Fruit fly (Drosophila melanogaster): ENCODE measurements around the gene CG7059.

CG7059 gene

dm6 chr3R:22395409-22396178, 6.0 kb downstream of the CG7059 start (continued):
- TF ChIP-seq Trl (optimal IDR thresholded peaks at IDR 0.05) (no peak), Trl (GFP tag; optimal IDR thresholded peaks at IDR 0.05) (no peak), bsh (GFP tag; optimal IDR thresholded peaks at IDR 0.05) (peak in 1 of 2 experiments; percentile 14), CG8290 (GFP tag; optimal IDR thresholded peaks at IDR 0.05) (no peak), CG8290 (tag; optimal IDR thresholded peaks at IDR 0.05) (peak in 1 of 2 experiments; percentile 7), klu (GFP tag; IDR thresholded peaks at IDR 0.05) (no peak), Nf-YB (GFP tag; optimal IDR thresholded peaks at IDR 0.05) (no peak), CG11247 (GFP tag; IDR thresholded peaks at IDR 0.05) (no peak), CG3838 (GFP tag; optimal IDR thresholded peaks at IDR 0.05) (no peak), CG1603 (tag; optimal IDR thresholded peaks at IDR 0.05) (peak; percentile 6), CG2129 (GFP tag; IDR thresholded peaks at IDR 0.05; ENCODE audit: partially characterized antibody) (no peak), fd64A (GFP tag; optimal IDR thresholded peaks at IDR 0.05) (no peak), CG2116 (GFP tag; optimal IDR thresholded peaks at IDR 0.05) (no peak), Xrp1 (GFP tag; IDR thresholded peaks at IDR 0.05) (0 out of 2 replicates have a peak, but pooled peaks have one; percentile 15), CG5953 (GFP tag; IDR thresholded peaks at IDR 0.05) (no peak), Sox102F (GFP tag; optimal IDR thresholded peaks at IDR 0.05) (peak; percentile 2), odd (GFP tag; optimal IDR thresholded peaks at IDR 0.05) (no peak), hth (optimal IDR thresholded peaks at IDR 0.05) (no peak), crc (GFP tag; optimal IDR thresholded peaks at IDR 0.05) (no peak), Doc3 (GFP tag; IDR thresholded peaks at IDR 0.05; ENCODE audit: partially characterized antibody) (no peak), HLH3B (GFP tag; IDR thresholded peaks at IDR 0.05) (no peak), CG17361 (GFP tag; IDR thresholded peaks at IDR 0.05) (no peak), ERR (GFP tag; optimal IDR thresholded peaks at IDR 0.05) (no peak), CG9215 (GFP tag; IDR thresholded peaks at IDR 0.05) (no peak), CG12299 (tag; optimal IDR thresholded peaks at IDR 0.05) (no peak), CG4424 (GFP tag; optimal IDR thresholded peaks at IDR 0.05) (no peak), sens (GFP tag) (no peak), hbn (GFP tag; IDR thresholded peaks at IDR 0.05; ENCODE audit: partially characterized antibody) (no peak), CG18764 (GFP tag; optimal IDR thresholded peaks at IDR 0.05) (no peak), CG12391 (tag; optimal IDR thresholded peaks at IDR 0.05) (peak; percentile 0), CG18599 (GFP tag; optimal IDR thresholded peaks at IDR 0.05) (no peak), CG9817 (tag; optimal IDR thresholded peaks at IDR 0.05) (no peak), row (GFP tag; IDR thresholded peaks at IDR 0.05) (peak; percentile 36; the same call in 2 of the 3 replicates), croc (GFP tag; conservative IDR thresholded peaks at IDR 0.05) (no peak), Lhr (GFP tag; optimal IDR thresholded peaks at IDR 0.05) (no peak), tup (GFP tag; optimal IDR thresholded peaks at IDR 0.05) (no peak)

- TF ChIP-seq crol (GFP tag; IDR thresholded peaks at IDR 0.05): no peak
- no peak for TF ChIP-seq br (optimal IDR thresholded peaks at IDR 0.05)
- TF ChIP-seq exex (tag; optimal IDR thresholded peaks at IDR 0.05): peak; percentile 88
- no peak for TF ChIP-seq CoRest (tag; optimal IDR thresholded peaks at IDR 0.05)
- no peak for TF ChIP-seq Poxn (GFP tag; IDR thresholded peaks at IDR 0.05)
- TF ChIP-seq fd64A (GFP tag; optimal IDR thresholded peaks at IDR 0.05): no peak
- TF ChIP-seq CG15073 (GFP tag; optimal IDR thresholded peaks at IDR 0.05): no peak
- no peak for TF ChIP-seq ase (GFP tag; IDR thresholded peaks at IDR 0.05)
- no peak for TF ChIP-seq CG9437 (GFP tag; optimal IDR thresholded peaks at IDR 0.05)
- no peak for TF ChIP-seq p53 (GFP tag; optimal IDR thresholded peaks at IDR 0.05)
- no peak for TF ChIP-seq pita (GFP tag; optimal IDR thresholded peaks at IDR 0.05)
- TF ChIP-seq YL-1 (GFP tag; optimal IDR thresholded peaks at IDR 0.05): no peak
- no peak for TF ChIP-seq prd (optimal IDR thresholded peaks at IDR 0.05)
- no peak for TF ChIP-seq prd (GFP tag; IDR thresholded peaks at IDR 0.05)
- no peak for TF ChIP-seq Elba2 (GFP tag; optimal IDR thresholded peaks at IDR 0.05)
- no peak for TF ChIP-seq crp (GFP tag; optimal IDR thresholded peaks at IDR 0.05)
- TF ChIP-seq vvl (GFP tag; IDR thresholded peaks at IDR 0.05): no peak
- TF ChIP-seq CG13624 (GFP tag; optimal IDR thresholded peaks at IDR 0.05): no peak
Measured at dm6 chr3R:22396238-22396772, 6.7 kb downstream of the CG7059 start.
